Worm (Caenorhabditis elegans): Measurements from ENCODE around the gene frpr-3.

The frpr-3 gene

DNA sequence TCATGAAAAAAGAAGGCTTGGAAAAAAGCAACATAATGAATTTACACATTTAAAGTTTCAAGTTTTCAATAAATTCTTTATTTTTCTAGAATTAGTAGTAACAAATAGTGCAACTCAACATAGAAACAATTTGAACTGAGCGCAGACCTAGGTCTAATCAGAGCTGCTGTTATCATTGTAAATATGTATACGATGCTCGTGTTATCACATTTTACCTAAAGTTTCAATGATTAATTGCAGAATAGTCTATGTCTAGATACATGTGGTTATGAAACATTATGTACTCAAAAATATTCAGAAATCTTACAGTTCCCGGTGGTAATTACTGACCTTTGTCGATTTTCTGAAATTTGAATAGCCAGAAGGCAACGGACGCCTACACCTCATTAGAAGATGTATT is 15.1 kb upstream of the frpr-3 start:
- peak; percentile 38 for TF ChIP-seq pqm-1 (tag; optimal IDR thresholded peaks at IDR 0.05)
- no peak for TF ChIP-seq daf-16 (GFP tag; optimal IDR thresholded peaks at IDR 0.05)
- TF ChIP-seq daf-16 (tag; optimal IDR thresholded peaks at IDR 0.05) = peak; percentile 56
- TF ChIP-seq zfp-2 (tag; optimal IDR thresholded peaks at IDR 0.05) = no peak

DNA sequence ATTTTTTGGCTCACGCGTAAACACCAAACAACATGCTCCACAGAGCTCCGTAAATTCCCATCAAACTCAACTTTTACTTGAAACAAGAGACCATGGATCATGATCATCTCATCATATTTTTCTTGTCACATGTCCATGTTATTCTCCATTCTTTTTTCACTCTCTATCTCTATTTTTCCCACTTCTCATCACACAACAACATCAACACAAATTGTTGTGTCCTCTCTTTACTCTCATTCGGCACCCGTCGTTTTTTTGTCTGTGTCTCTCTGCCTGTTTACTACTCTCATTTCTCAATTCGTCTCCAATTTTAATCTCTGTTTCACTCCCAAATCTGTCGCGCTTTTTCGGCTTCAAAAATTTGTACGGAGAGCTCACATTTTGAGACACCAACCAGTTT is 11.8 kb upstream of the frpr-3 start:
- no peak for TF ChIP-seq nhr-48 (tag; optimal IDR thresholded peaks at IDR 0.05)
- no peak for TF ChIP-seq Y75B8A.6 (GFP tag; IDR thresholded peaks at IDR 0.05)
- peak; percentile 63 for TF ChIP-seq mep-1 (tag; optimal IDR thresholded peaks at IDR 0.05)
- TF ChIP-seq unc-39 (tag; optimal IDR thresholded peaks at IDR 0.05) = no peak
- TF ChIP-seq hlh-30 (tag; optimal IDR thresholded peaks at IDR 0.05; ENCODE audit: insufficient read depth) = peak; percentile 82
- TF ChIP-seq ceh-28 (tag; optimal IDR thresholded peaks at IDR 0.05) = no peak
- TF ChIP-seq duxl-1 (tag; optimal IDR thresholded peaks at IDR 0.05; ENCODE audit: poor library complexity) = no peak
- TF ChIP-seq daf-8 (GFP tag; IDR thresholded peaks at IDR 0.05) = no peak
- peak; percentile 57; the same call in 1 of the 2 replicates for TF ChIP-seq ceh-20 (GFP tag; IDR thresholded peaks at IDR 0.05)
- TF ChIP-seq ztf-11 (tag; optimal IDR thresholded peaks at IDR 0.05) = no peak
- peak in 1 of 2 experiments; percentile 52 for TF ChIP-seq lsy-2 (tag; optimal IDR thresholded peaks at IDR 0.05)
- TF ChIP-seq egl-27 (tag; optimal IDR thresholded peaks at IDR 0.05) = no peak
- TF ChIP-seq madf-9 (GFP tag; conservative IDR thresholded peaks at IDR 0.05) = no peak
- peak in 1 of 2 experiments; percentile 86 for TF ChIP-seq mdl-1 (tag; optimal IDR thresholded peaks at IDR 0.05)
- TF ChIP-seq rbr-2 (tag; optimal IDR thresholded peaks at IDR 0.05) = peak; percentile 52
- TF ChIP-seq daf-16 (GFP tag; optimal IDR thresholded peaks at IDR 0.05) = peak in 1 of 2 experiments; percentile 92
- TF ChIP-seq daf-16 (tag; optimal IDR thresholded peaks at IDR 0.05) = peak; percentile 87
- peak; percentile 57 for TF ChIP-seq dmd-6 (GFP tag; IDR thresholded peaks at IDR 0.05)
- no peak for TF ChIP-seq nhr-41 (GFP tag; IDR thresholded peaks at IDR 0.05)
- TF ChIP-seq mes-2 (tag; optimal IDR thresholded peaks at IDR 0.05; ENCODE audit: poor library complexity, severe bottlenecking) = no peak
- no peak for TF ChIP-seq nhr-25 (tag; optimal IDR thresholded peaks at IDR 0.05; ENCODE audit: borderline replicate concordance, insufficient read depth)
- peak; percentile 61 for TF ChIP-seq hlh-11 (tag; optimal IDR thresholded peaks at IDR 0.05)
- no peak for TF ChIP-seq Y5F2A.4 (GFP tag; optimal IDR thresholded peaks at IDR 0.05)
- TF ChIP-seq lin-15B (tag; optimal IDR thresholded peaks at IDR 0.05) = no peak
- no peak for TF ChIP-seq zip-2 (tag; optimal IDR thresholded peaks at IDR 0.05)
- TF ChIP-seq hmg-1.1 (GFP tag; IDR thresholded peaks at IDR 0.05) = 0 out of 2 replicates have a peak, but pooled peaks have one; percentile 37
- peak; percentile 92 for TF ChIP-seq aha-1 (tag)
- TF ChIP-seq F10B5.3 (tag; optimal IDR thresholded peaks at IDR 0.05) = no peak
- TF ChIP-seq T20F7.1 (GFP tag; optimal IDR thresholded peaks at IDR 0.05) = no peak
- peak; percentile 76 for TF ChIP-seq nhr-28 (tag; optimal IDR thresholded peaks at IDR 0.05)
- TF ChIP-seq nhr-11 (tag; optimal IDR thresholded peaks at IDR 0.05) = peak; percentile 78
- no peak for TF ChIP-seq zfp-2 (tag; optimal IDR thresholded peaks at IDR 0.05)
- TF ChIP-seq nhr-77 (tag; optimal IDR thresholded peaks at IDR 0.05) = no peak
- peak in 1 of 2 experiments; percentile 99 for TF ChIP-seq unc-62 (GFP tag; optimal IDR thresholded peaks at IDR 0.05 in 1 of 2)
- no peak for TF ChIP-seq unc-62 (tag; optimal IDR thresholded peaks at IDR 0.05)
- no peak for TF ChIP-seq lin-1 (GFP tag; IDR thresholded peaks at IDR 0.05)
- TF ChIP-seq fkh-10 (GFP tag; optimal IDR thresholded peaks at IDR 0.05) = peak; percentile 2
- TF ChIP-seq dve-1 (tag; optimal IDR thresholded peaks at IDR 0.05; ENCODE audit: insufficient read depth) = peak; percentile 41
- no peak for TF ChIP-seq lin-29 (GFP tag; IDR thresholded peaks at IDR 0.05)
- peak; percentile 17 for TF ChIP-seq dpl-1 (GFP tag; optimal IDR thresholded peaks at IDR 0.05)

Data from whole organism, L4 larva.